Worm (Caenorhabditis elegans) whole organism, young adult: Measurements from ENCODE around the gene Y110A2AR.1.

Experiments
- B0019.2 ChIP-seq: fragments of 200-800 bp; sonication (Bioruptor generic); conservative IDR thresholded peaks from 2 replicates; pipeline ENCODE4 v1.3.6; 2022; ENCODE audit warnings: missing genetic modification reagents, missing genetic modification characterization, missing compliant biosample characterization
- B0035.1 ChIP-seq: sonication (generic microtip); optimal IDR thresholded peaks from 2 replicates; lab custom pipeline; 2016; ENCODE audit warnings: missing genetic modification characterization, mild to moderate bottlenecking, missing compliant biosample characterization, missing genotype, missing genetic modification reagents
- F23B12.7 ChIP-seq: sonication (generic microtip); optimal IDR thresholded peaks from 2 replicates; lab custom pipeline; 2017; ENCODE audit warnings: missing genetic modification characterization, mild to moderate bottlenecking, missing compliant biosample characterization, antibody characterized with exemption, moderate library complexity; ENCODE audit not compliant: insufficient read depth
- F37B4.10 ChIP-seq: fragments of 200-800 bp; sonication (Bioruptor generic); IDR thresholded peaks from 2 replicates; pipeline ENCODE4 v1.3.6; 2022; ENCODE audit warnings: missing genetic modification characterization, missing compliant biosample characterization
- F39B2.1 ChIP-seq: fragments of 200-800 bp; sonication (Bioruptor generic); IDR thresholded peaks from 2 replicates; pipeline ENCODE4 v1.3.6; 2022; ENCODE audit warnings: missing genetic modification reagents, missing genetic modification characterization, missing compliant biosample characterization
- F52B5.7 ChIP-seq: sonication (generic microtip); optimal IDR thresholded peaks from 2 replicates; lab custom pipeline; 2016; ENCODE audit warnings: mild to moderate bottlenecking, missing genetic modification characterization, missing compliant biosample characterization
- F57A8.1 ChIP-seq: fragments of 200-800 bp; sonication (Bioruptor generic); optimal IDR thresholded peaks from 2 replicates; lab custom pipeline; 2018; ENCODE audit warnings: mild to moderate bottlenecking, missing genetic modification characterization, moderate library complexity, missing compliant biosample characterization
- K11D2.4 ChIP-seq: fragments of 200-800 bp; sonication (Bioruptor generic); IDR thresholded peaks from 2 replicates; pipeline ENCODE4 v1.3.6; 2022; ENCODE audit warnings: missing genetic modification reagents, missing genetic modification characterization, missing compliant biosample characterization
- Y53F4B.3 ChIP-seq: fragments of 200-800 bp; sonication (Bioruptor generic); IDR thresholded peaks from 2 replicates; pipeline ENCODE4 v1.3.6; 2022; ENCODE audit warnings: missing genetic modification reagents, missing genetic modification characterization, missing compliant biosample characterization
- Y67H2A.10 ChIP-seq: fragments of 200-800 bp; sonication (Bioruptor generic); conservative IDR thresholded peaks from 2 replicates; pipeline ENCODE4 v1.3.6; 2022; ENCODE audit warnings: missing genetic modification reagents, missing genetic modification characterization, missing compliant biosample characterization
- Y95B8A.8 ChIP-seq: fragments of 200-800 bp; sonication (Bioruptor generic); IDR thresholded peaks from 2 replicates; pipeline ENCODE4 v1.3.6; 2022; ENCODE audit warnings: missing genetic modification reagents, missing genetic modification characterization, missing compliant biosample characterization
- aptf-2 ChIP-seq: fragments of 200-800 bp; sonication (Bioruptor generic); conservative IDR thresholded peaks from 2 replicates; pipeline ENCODE4 v1.3.6; 2022; ENCODE audit warnings: missing genetic modification reagents, missing genetic modification characterization, missing compliant biosample characterization
- atf-7 ChIP-seq: sonication (generic microtip); optimal IDR thresholded peaks from 2 replicates; lab custom pipeline; 2017; ENCODE audit warnings: mild to moderate bottlenecking, missing genetic modification characterization, missing compliant biosample characterization
- ccch-3 ChIP-seq: fragments of 200-800 bp; sonication (Bioruptor generic); optimal IDR thresholded peaks from 2 replicates; lab custom pipeline; 2018; ENCODE audit warnings: mild to moderate bottlenecking, missing genetic modification characterization, missing compliant biosample characterization
- ceh-100 ChIP-seq: fragments of 200-800 bp; sonication (Bioruptor generic); IDR thresholded peaks from 2 replicates; pipeline ENCODE4 v1.3.6; 2022; ENCODE audit warnings: missing genetic modification reagents, missing genetic modification characterization, missing compliant biosample characterization
- ceh-27 ChIP-seq: fragments of 200-800 bp; sonication (Bioruptor generic); optimal IDR thresholded peaks from 2 replicates; lab custom pipeline; 2018; ENCODE audit warnings: mild to moderate bottlenecking, missing genetic modification characterization, moderate library complexity, missing compliant biosample characterization
- ceh-40 ChIP-seq: fragments of 200-800 bp; sonication (Bioruptor generic); IDR thresholded peaks from 2 replicates; pipeline ENCODE4 v1.3.6; 2022; ENCODE audit warnings: missing genetic modification characterization, missing compliant biosample characterization
- ceh-58 ChIP-seq: fragments of 200-800 bp; sonication (Bioruptor generic); IDR thresholded peaks from 2 replicates; pipeline ENCODE4 v1.3.6; 2022; ENCODE audit warnings: missing genetic modification characterization, missing compliant biosample characterization
- egl-44 ChIP-seq: fragments of 200-800 bp; sonication (Bioruptor generic); IDR thresholded peaks from 2 replicates; pipeline ENCODE4 v1.3.6; 2022; ENCODE audit warnings: missing genetic modification reagents, missing genetic modification characterization, missing compliant biosample characterization
- ekl-4 ChIP-seq: fragments of 200-800 bp; sonication (Bioruptor generic); IDR thresholded peaks from 2 replicates; pipeline ENCODE4 v1.3.6; 2022; ENCODE audit warnings: missing genetic modification reagents, missing genetic modification characterization, missing compliant biosample characterization
- hmg-1.2 ChIP-seq: fragments of 200-800 bp; sonication (Bioruptor generic); IDR thresholded peaks from 2 replicates; pipeline ENCODE4 v1.3.6; 2022; ENCODE audit warnings: missing genetic modification reagents, missing genetic modification characterization, missing compliant biosample characterization
- lin-26 ChIP-seq: fragments of 200-800 bp; sonication (Bioruptor generic); IDR thresholded peaks from 2 replicates; pipeline ENCODE4 v1.3.6; 2022; ENCODE audit warnings: missing genetic modification reagents, missing genetic modification characterization, missing compliant biosample characterization
- lin-35 ChIP-seq, 3 experiments: fragments of 150-350 bp in 2 of 3; sonication (generic microtip) in 1 of 3; optimal IDR thresholded peaks; 2 replicates each; lab custom pipeline; 2014 to 2018; ENCODE audit warnings: missing biosample characterization in 3 of 3, missing genetic modification characterization in 3 of 3, missing genetic modification reagents in 3 of 3
- lin-40 ChIP-seq: sonication (generic microtip); optimal IDR thresholded peaks from 2 replicates; lab custom pipeline; 2016; ENCODE audit warnings: missing genetic modification characterization, mild to moderate bottlenecking, missing compliant biosample characterization, missing genotype, missing genetic modification reagents
- lsl-1 ChIP-seq: fragments of 200-800 bp; sonication (Bioruptor generic); optimal IDR thresholded peaks from 2 replicates; lab custom pipeline; 2018; ENCODE audit warnings: mild to moderate bottlenecking, missing genetic modification characterization, moderate library complexity, missing compliant biosample characterization
- lsy-27 ChIP-seq: sonication (generic microtip); optimal IDR thresholded peaks from 2 replicates; lab custom pipeline; 2017; ENCODE audit warnings: missing genetic modification characterization, mild to moderate bottlenecking, missing compliant biosample characterization, antibody characterized with exemption, missing genotype, borderline replicate concordance; ENCODE audit not compliant: insufficient read depth
- madf-3 ChIP-seq: fragments of 200-800 bp; sonication (Bioruptor generic); IDR thresholded peaks from 2 replicates; pipeline ENCODE4 v1.3.6; 2022; ENCODE audit warnings: missing genetic modification reagents, missing genetic modification characterization, missing compliant biosample characterization
- mcd-1 ChIP-seq: fragments of 200-800 bp; sonication (Bioruptor generic); IDR thresholded peaks from 2 replicates; pipeline ENCODE4 v1.3.6; 2022; ENCODE audit warnings: missing genetic modification reagents, missing genetic modification characterization, missing compliant biosample characterization
- mel-28 ChIP-seq: sonication (generic microtip); optimal IDR thresholded peaks from 2 replicates; lab custom pipeline; 2016; ENCODE audit warnings: borderline replicate concordance, mild to moderate bottlenecking, missing genetic modification characterization, missing compliant biosample characterization
- nhr-120 ChIP-seq: fragments of 200-800 bp; sonication (Bioruptor generic); IDR thresholded peaks from 2 replicates; pipeline ENCODE4 v1.3.6; 2022; ENCODE audit warnings: missing genetic modification characterization, missing compliant biosample characterization
- nhr-90 ChIP-seq: sonication (generic microtip); optimal IDR thresholded peaks from 2 replicates; lab custom pipeline; 2016; ENCODE audit warnings: missing genotype, mild to moderate bottlenecking, missing genetic modification characterization, missing compliant biosample characterization
- pbrm-1 ChIP-seq: fragments of 200-800 bp; sonication (Bioruptor generic); IDR thresholded peaks from 2 replicates; pipeline ENCODE4 v1.3.6; 2022; ENCODE audit warnings: missing genetic modification reagents, missing genetic modification characterization, missing compliant biosample characterization
- rec-8 ChIP-seq, 2 experiments: sonication (generic microtip); optimal IDR thresholded peaks; 2 replicates each; lab custom pipeline; 2016; ENCODE audit warnings: mild to moderate bottlenecking in 2 of 2, missing genetic modification characterization in 2 of 2, missing genetic modification reagents in 2 of 2, missing genotype in 2 of 2, missing biosample characterization in 1 of 2, missing compliant biosample characterization in 1 of 2, moderate library complexity in 1 of 2
- snpc-1.1 ChIP-seq: sonication (generic microtip); optimal IDR thresholded peaks from 2 replicates; lab custom pipeline; 2017; ENCODE audit warnings: missing genetic modification characterization, mild to moderate bottlenecking, missing compliant biosample characterization, antibody characterized with exemption, moderate library complexity, missing genotype, missing genetic modification reagents; ENCODE audit not compliant: insufficient read depth
- tbp1 ChIP-seq: fragments of 200-800 bp; sonication (Bioruptor generic); optimal IDR thresholded peaks from 2 replicates; lab custom pipeline; 2018; ENCODE audit warnings: mild to moderate bottlenecking, missing genetic modification characterization, missing compliant biosample characterization
- tlf-1 ChIP-seq: fragments of 200-800 bp; sonication (Bioruptor generic); optimal IDR thresholded peaks from 2 replicates; lab custom pipeline; 2018; ENCODE audit warnings: mild to moderate bottlenecking, missing genetic modification characterization, missing compliant biosample characterization
- unc-130 ChIP-seq: sonication (generic microtip); optimal IDR thresholded peaks from 2 replicates; lab custom pipeline; 2016; ENCODE audit warnings: missing genetic modification reagents, missing genetic modification characterization, missing compliant biosample characterization
- unc-62 ChIP-seq: fragments of 150-350 bp; optimal IDR thresholded peaks from 2 replicates; lab custom pipeline; 2014; ENCODE audit warnings: missing biosample characterization, missing genetic modification reagents, missing genetic modification characterization
- xnd-1 ChIP-seq: sonication (generic microtip); optimal IDR thresholded peaks from 2 replicates; lab custom pipeline; 2016; ENCODE audit warnings: missing genotype, missing genetic modification reagents, missing genetic modification characterization, missing compliant biosample characterization
- zim-3 ChIP-seq: sonication (generic microtip); optimal IDR thresholded peaks from 2 replicates; lab custom pipeline; 2017; ENCODE audit warnings: mild to moderate bottlenecking, missing genetic modification characterization, moderate library complexity, missing compliant biosample characterization
- ztf-22 ChIP-seq: fragments of 200-800 bp; sonication (Bioruptor generic); optimal IDR thresholded peaks from 2 replicates; lab custom pipeline; 2018; ENCODE audit warnings: mild to moderate bottlenecking, missing genetic modification characterization, moderate library complexity, missing compliant biosample characterization
- ztf-6 ChIP-seq: fragments of 200-800 bp; sonication (Bioruptor generic); IDR thresholded peaks from 2 replicates; pipeline ENCODE4 v1.3.6; 2022; ENCODE audit warnings: missing genetic modification reagents, missing genetic modification characterization, missing compliant biosample characterization

Gene Y110A2AR.1

ce11 chrII:2885518-2886449 lies 33.7 kb upstream of the Y110A2AR.1 start:
- TF ChIP-seq mcd-1: no peak
- no peak for TF ChIP-seq B0035.1 (tag; lab: Kevin White, UChicago)
- TF ChIP-seq hmg-1.2: no peak
- TF ChIP-seq pbrm-1 (GFP tag; lab: Robert Waterston, UW): no peak
- TF ChIP-seq Y53F4B.3 (GFP tag; lab: Robert Waterston, UW): no peak
- no peak for TF ChIP-seq lin-26
- TF ChIP-seq F37B4.10 (GFP tag; lab: Robert Waterston, UW): no peak
- no peak for TF ChIP-seq ccch-3 (GFP tag; lab: Kevin White, UChicago)
- TF ChIP-seq egl-44 (GFP tag; lab: Robert Waterston, UW): no peak
- no peak for TF ChIP-seq ceh-40
- TF ChIP-seq F39B2.1: no peak
- TF ChIP-seq tbp1 (GFP tag; lab: Kevin White, UChicago): no peak
- no peak for TF ChIP-seq rec-8 (tag; optimal IDR thresholded peaks at IDR 0.05; lab: Kevin White, UChicago)
- TF ChIP-seq, all 124 proteins: peak for 0

ce11 chrII:2888957-2889630 lies 30.4 kb upstream of the Y110A2AR.1 start, which contains the start of gene pinn-1:
Gene pinn-1 (minus strand): TSS chrII:2889007.
- TF ChIP-seq unc-130 (GFP tag; lab: Kevin White, UChicago) (peak; percentile 80), egl-44 (GFP tag; lab: Robert Waterston, UW) (peak; percentile 68; the same call in 1 of the 2 replicates), unc-62 (GFP tag; lab: Kevin White, UChicago) (no peak), ztf-6 (GFP tag; lab: Robert Waterston, UW) (0 out of 2 replicates have a peak, but pooled peaks have one; percentile 44), ceh-100 (GFP tag; lab: Robert Waterston, UW) (peak; percentile 85), snpc-1.1 (peak; percentile 17), lin-40 (tag; lab: Kevin White, UChicago) (peak; percentile 82), zim-3 (peak; percentile 60), tbp1 (GFP tag; lab: Kevin White, UChicago) (peak; percentile 66), tlf-1 (peak; percentile 67), Y53F4B.3 (GFP tag; lab: Robert Waterston, UW) (peak; percentile 10; the same call in 1 of the 2 replicates), ceh-27 (GFP tag; lab: Kevin White, UChicago) (peak; percentile 96), lsl-1 (GFP tag; lab: Kevin White, UChicago) (peak; percentile 73), F52B5.7 (peak; percentile 72), lin-35 (GFP tag; optimal IDR thresholded peaks at IDR 0.05; lab: Kevin White, UChicago) (peak in 1 of 3 experiments; percentile 69), ztf-22 (GFP tag; lab: Kevin White, UChicago) (peak; percentile 30), madf-3 (GFP tag; lab: Robert Waterston, UW) (peak; percentile 85), nhr-90 (tag; lab: Kevin White, UChicago) (no peak), xnd-1 (tag; lab: Kevin White, UChicago) (peak; percentile 37), ceh-58 (GFP tag; lab: Robert Waterston, UW) (no peak), aptf-2 (GFP tag; lab: Robert Waterston, UW) (peak; percentile 75; the same call in 1 of the 2 replicates), Y67H2A.10 (GFP tag; lab: Robert Waterston, UW) (peak; percentile 70; the same call in 1 of the 2 replicates), F23B12.7 (tag; lab: Kevin White, UChicago) (peak; percentile 45), K11D2.4 (peak; percentile 89), F57A8.1 (GFP tag; lab: Kevin White, UChicago) (no peak), mel-28 (tag; lab: Kevin White, UChicago) (peak; percentile 66), lsy-27 (tag; lab: Kevin White, UChicago) (no peak), pbrm-1 (GFP tag; lab: Robert Waterston, UW) (peak; percentile 92), B0019.2 (peak; percentile 63; the same call in 1 of the 2 replicates), ekl-4 (GFP tag; lab: Robert Waterston, UW) (peak; percentile 68), Y95B8A.8 (GFP tag; lab: Robert Waterston, UW) (peak; percentile 77), atf-7 (tag; lab: Kevin White, UChicago) (peak; percentile 68), nhr-120 (GFP tag; lab: Robert Waterston, UW) (no peak)
